Fruit fly (Drosophila melanogaster) S2 (cell line): ENCODE results near the gene p38a.
A peak's percentile ranks its signal among the peaks of the same experiment; 100 is the strongest.

Source experiments
- CG8478 ChIP-seq: fragments of >200 bp; optimal IDR thresholded peaks from 2 replicates; lab custom pipeline; 2018
- CTCF ChIP-seq, 2 experiments: fragments of >200 bp; optimal IDR thresholded peaks; 2 replicates each; lab custom pipeline; 2018

DNA sequence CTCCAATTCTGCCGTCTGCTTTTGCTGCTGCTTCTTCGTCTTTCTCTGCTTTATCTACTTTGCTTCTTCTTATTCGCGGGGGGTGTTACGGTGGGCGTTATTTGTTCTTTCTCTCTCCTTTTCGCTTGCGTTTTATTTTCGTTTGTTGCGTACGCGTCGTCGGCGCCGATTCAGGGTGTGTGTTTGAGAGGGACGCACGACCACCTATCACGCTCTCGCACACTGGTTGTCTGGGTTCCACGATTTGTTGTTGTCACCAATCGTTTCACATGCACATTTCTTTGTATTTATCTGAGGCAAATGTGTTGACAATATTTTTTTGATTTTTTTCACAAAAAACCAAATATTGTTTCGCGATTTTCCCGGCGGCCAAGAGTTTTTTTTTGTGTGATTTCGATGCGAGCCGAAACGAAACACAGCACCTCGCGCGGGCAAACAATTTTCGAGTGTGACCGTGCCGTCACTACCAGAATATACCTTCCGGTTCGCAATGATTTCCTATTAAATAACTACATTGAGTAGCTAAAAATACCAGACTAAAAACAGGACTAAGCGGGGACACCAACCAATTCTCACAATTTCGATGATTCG lies 46.7 kb downstream of the p38a start, which contains the start of gene Syx1A:
- TF ChIP-seq CG8478 (lab: Kevin White, UChicago) (no peak), CTCF (optimal IDR thresholded peaks at IDR 0.05; lab: Kevin White, UChicago) (peak in 1 of 2 experiments; percentile 34)
